Worm (Caenorhabditis elegans): ENCODE results near the gene T05C12.11.

DNA sequence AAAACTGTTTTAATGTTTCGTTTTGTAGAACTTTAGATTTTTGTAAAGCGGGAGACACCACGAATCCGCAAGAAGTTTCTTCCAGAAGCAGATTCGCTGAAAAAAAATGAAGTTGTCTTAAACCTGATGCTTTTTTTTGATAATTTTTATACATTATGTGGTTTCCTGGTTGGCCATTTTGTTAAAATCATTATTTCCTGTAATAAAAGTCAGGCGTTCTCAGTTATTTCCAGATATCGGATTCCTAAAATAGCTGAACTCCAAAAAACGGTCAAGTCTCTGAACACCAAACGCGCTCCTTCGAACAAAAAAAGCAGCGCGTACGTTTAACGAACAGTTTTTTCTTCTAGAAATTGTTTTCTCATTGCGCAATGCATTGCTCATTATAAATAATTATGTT, 32.9 kb downstream of the T05C12.11 start:
- no peak for TF ChIP-seq ama-1 (optimal IDR thresholded peaks at IDR 0.05)
- TF ChIP-seq aly-1 (tag; optimal IDR thresholded peaks at IDR 0.05) = no peak
- TF ChIP-seq tra-4 (tag; optimal IDR thresholded peaks at IDR 0.05) = no peak
